Worm (Caenorhabditis elegans): Measurements from ENCODE around the gene C45H4.13.
"Not testable (repeated sequence)": the region's sequence is repeated elsewhere in the genome, so short reads cannot be mapped to it uniquely, and the experiment has no call there.

C45H4.13 gene

DNA sequence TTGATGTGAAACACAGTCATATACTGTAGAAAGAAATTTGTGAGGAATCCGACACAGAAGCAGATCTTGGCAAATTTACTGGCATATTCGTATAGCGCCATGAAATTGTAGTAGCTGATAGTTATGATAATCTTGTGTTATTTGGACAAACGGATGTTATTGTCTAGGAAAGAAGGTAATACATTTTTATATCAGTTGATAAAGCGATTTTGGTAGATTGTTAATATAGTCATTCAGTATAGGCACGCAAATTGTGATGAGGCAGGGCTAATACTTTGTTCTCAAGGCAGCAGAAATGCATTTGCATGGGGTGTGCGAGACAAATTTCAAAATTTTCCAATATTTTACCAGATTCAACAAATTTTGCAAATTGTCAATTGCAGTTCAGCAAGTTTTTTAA, 4.7 kb downstream of the C45H4.13 start, which contains the start of gene str-52:
TSS of gene str-52 (minus strand) at position 101 of the 400 bp plus-strand sequence.
- TF ChIP-seq nhr-28 (tag; optimal IDR thresholded peaks at IDR 0.05) (no peak), nhr-2 (tag; optimal IDR thresholded peaks at IDR 0.05) (no peak), snpc-4 (tag; optimal IDR thresholded peaks at IDR 0.05) (no peak), sem-2 (GFP tag; optimal IDR thresholded peaks at IDR 0.05) (no peak), unc-62 (GFP tag; optimal IDR thresholded peaks at IDR 0.05) (no peak), nhr-237 (tag; optimal IDR thresholded peaks at IDR 0.05) (no peak)

DNA sequence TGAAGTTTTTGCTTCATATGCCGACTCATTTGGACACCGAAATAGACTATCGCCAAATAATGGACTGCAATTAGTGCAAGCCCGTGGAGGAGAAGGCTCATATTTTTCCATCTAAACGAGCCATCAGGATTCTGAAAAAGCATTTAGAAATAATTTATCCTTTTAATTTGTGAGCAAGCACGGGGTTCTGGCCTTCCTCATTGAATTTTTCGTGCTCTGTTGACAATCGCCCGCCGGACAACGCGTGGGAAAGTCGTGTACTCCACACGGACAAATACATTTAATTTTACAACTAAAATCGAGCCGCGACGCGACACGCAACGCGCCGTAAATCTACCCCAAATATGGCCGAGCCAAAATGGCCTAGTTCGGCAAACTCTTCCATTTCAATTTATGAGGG, 6.4 kb downstream of the C45H4.13 start, which contains the start of gene F22F7.12:
TSS of gene F22F7.12 (minus strand) at position 101 of the 400 bp plus-strand sequence.
- not testable (repeated sequence) for TF ChIP-seq lsy-2, snpc-4, mep-1 (tag; optimal IDR thresholded peaks at IDR 0.05)

DNA sequence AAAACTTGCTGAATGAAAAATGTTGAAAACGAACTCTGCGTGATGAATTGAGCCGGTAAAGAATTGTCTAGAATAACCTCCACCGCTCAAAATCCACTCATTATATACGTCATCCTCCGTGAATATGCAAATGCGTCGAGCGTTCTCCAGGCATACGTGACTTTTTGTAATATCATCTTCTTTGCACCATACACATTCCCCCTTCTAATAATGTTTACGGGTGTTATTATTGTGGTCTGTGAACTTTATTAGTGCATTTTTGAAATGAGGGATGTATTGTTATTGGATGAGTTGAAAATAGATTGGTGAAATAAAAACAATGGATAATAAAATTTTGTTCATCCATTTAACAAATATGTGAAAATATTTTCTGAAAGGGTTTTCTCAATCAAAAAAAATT, 10.9 kb downstream of the C45H4.13 start, which contains the start of gene F22F7.7:
TSS of gene F22F7.7 (minus strand) at position 125 of the 400 bp plus-strand sequence.
- no peak for TF ChIP-seq ceh-83 (GFP tag; optimal IDR thresholded peaks at IDR 0.05)
- no peak for TF ChIP-seq pha-4 (tag; optimal IDR thresholded peaks at IDR 0.05)
- TF ChIP-seq elt-1 (tag; optimal IDR thresholded peaks at IDR 0.05; ENCODE audit: borderline replicate concordance, insufficient read depth) = no peak
- TF ChIP-seq lsy-2 (tag; optimal IDR thresholded peaks at IDR 0.05) = no peak
- TF ChIP-seq hlh-1 (tag; optimal IDR thresholded peaks at IDR 0.05) = no peak
- TF ChIP-seq unc-62 (GFP tag; optimal IDR thresholded peaks at IDR 0.05) = no peak
- no peak for TF ChIP-seq nhr-2 (tag; optimal IDR thresholded peaks at IDR 0.05)
- TF ChIP-seq unc-120 (tag; optimal IDR thresholded peaks at IDR 0.05; ENCODE audit: poor library complexity, severe bottlenecking) = no peak
- no peak for TF ChIP-seq unc-39 (tag; optimal IDR thresholded peaks at IDR 0.05)
- TF ChIP-seq mep-1 (tag; optimal IDR thresholded peaks at IDR 0.05) = no peak
- no peak for TF ChIP-seq flh-1 (GFP tag; optimal IDR thresholded peaks at IDR 0.05)
- no peak for TF ChIP-seq sem-2 (GFP tag; optimal IDR thresholded peaks at IDR 0.05)
- TF ChIP-seq M03D4.4 (tag; optimal IDR thresholded peaks at IDR 0.05) = no peak
- no peak for TF ChIP-seq nhr-237 (tag; optimal IDR thresholded peaks at IDR 0.05)
- no peak for TF ChIP-seq mab-5 (tag; optimal IDR thresholded peaks at IDR 0.05)
- no peak for TF ChIP-seq lin-13 (tag; optimal IDR thresholded peaks at IDR 0.05)
- TF ChIP-seq bed-3 (GFP tag; optimal IDR thresholded peaks at IDR 0.05) = no peak
- no peak for TF ChIP-seq lin-32 (GFP tag; optimal IDR thresholded peaks at IDR 0.05)

DNA sequence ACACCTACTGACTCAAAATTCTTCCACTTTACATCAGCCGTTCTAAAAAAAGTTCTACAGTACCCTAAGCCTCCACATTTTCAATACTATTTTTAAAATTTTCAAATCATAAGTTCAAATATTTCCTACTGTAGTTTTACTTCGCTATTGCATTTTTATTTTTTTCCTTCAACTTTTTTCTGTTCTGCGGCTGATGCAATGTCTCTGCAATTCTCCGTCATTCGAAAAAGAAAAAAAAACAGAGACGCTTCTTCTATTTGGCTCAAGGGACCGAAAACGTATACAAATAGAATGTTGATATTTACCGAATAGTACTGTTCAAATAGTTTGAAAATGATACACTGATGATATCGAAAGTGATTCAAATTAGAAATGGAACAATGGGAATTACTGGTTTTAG, 12.5 kb downstream of the C45H4.13 start:
- TF ChIP-seq pha-4 (tag; optimal IDR thresholded peaks at IDR 0.05) = no peak

DNA sequence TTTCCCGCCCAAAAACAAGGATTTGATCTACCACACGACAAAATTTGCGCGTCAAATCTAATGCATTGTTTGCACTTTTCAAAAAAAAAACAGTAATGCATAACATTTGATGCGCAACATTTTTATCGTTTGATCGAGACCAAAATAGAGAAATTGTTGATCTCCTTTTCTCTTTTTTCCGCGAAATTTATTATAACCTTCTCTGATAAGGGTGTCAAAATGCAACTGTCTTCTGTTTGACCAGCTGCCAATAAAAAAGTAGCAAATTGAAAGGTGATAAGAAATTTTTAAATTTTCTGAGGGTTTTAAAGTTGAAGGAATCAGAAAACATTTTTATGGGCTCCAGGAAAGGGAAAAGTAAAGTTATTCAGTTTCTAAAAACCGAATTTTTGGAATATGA, 13.8 kb downstream of the C45H4.13 start:
- TF ChIP-seq unc-120 (tag; optimal IDR thresholded peaks at IDR 0.05; ENCODE audit: poor library complexity, severe bottlenecking) = no peak
- no peak for TF ChIP-seq nhr-237 (tag; optimal IDR thresholded peaks at IDR 0.05)
- TF ChIP-seq mab-5 (tag; optimal IDR thresholded peaks at IDR 0.05) = no peak
- TF ChIP-seq ham-2 (GFP tag; optimal IDR thresholded peaks at IDR 0.05) = no peak
- no peak for TF ChIP-seq hlh-1 (tag; optimal IDR thresholded peaks at IDR 0.05)
- TF ChIP-seq ces-1 (GFP tag; optimal IDR thresholded peaks at IDR 0.05) = no peak
- no peak for TF ChIP-seq sptf-1 (tag; optimal IDR thresholded peaks at IDR 0.05)
- no peak for TF ChIP-seq mep-1 (tag; optimal IDR thresholded peaks at IDR 0.05)
- TF ChIP-seq elt-3 (tag; optimal IDR thresholded peaks at IDR 0.05) = no peak
- TF ChIP-seq lin-13 (tag; optimal IDR thresholded peaks at IDR 0.05) = no peak
- TF ChIP-seq nhr-28 (tag; optimal IDR thresholded peaks at IDR 0.05) = no peak
- TF ChIP-seq ztf-11 (tag; optimal IDR thresholded peaks at IDR 0.05) = no peak
- TF ChIP-seq cnd-1 (tag; optimal IDR thresholded peaks at IDR 0.05) = no peak
- TF ChIP-seq lsy-2 (tag; optimal IDR thresholded peaks at IDR 0.05) = no peak
- no peak for TF ChIP-seq bed-3 (GFP tag; optimal IDR thresholded peaks at IDR 0.05)
- TF ChIP-seq nhr-12 (tag; optimal IDR thresholded peaks at IDR 0.05) = no peak

DNA sequence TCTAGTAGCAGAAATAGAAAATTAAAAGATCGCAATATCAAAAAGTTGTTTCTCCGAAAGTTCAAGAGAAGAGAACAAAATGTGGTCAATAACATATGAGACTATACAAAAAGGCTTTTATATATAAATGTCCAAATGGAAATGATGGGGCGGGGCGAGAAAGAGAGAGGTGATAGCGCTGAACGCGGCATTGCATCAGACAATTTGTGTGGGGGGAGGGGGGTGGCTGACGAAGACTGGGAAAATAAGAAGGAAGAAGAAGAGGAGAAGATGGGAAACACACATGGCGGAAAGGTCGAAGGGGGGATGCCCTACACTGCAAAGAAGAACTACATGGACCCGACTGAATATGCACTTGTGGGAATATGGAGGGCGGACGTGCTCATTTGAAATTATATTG, 15.5 kb downstream of the C45H4.13 start:
- peak; percentile 8 for TF ChIP-seq sptf-1 (tag; optimal IDR thresholded peaks at IDR 0.05)
- peak; percentile 34 for TF ChIP-seq unc-120 (tag; optimal IDR thresholded peaks at IDR 0.05; ENCODE audit: poor library complexity, severe bottlenecking)
- no peak for TF ChIP-seq unc-62 (GFP tag; optimal IDR thresholded peaks at IDR 0.05)
- TF ChIP-seq cnd-1 (tag; optimal IDR thresholded peaks at IDR 0.05) = no peak

DNA sequence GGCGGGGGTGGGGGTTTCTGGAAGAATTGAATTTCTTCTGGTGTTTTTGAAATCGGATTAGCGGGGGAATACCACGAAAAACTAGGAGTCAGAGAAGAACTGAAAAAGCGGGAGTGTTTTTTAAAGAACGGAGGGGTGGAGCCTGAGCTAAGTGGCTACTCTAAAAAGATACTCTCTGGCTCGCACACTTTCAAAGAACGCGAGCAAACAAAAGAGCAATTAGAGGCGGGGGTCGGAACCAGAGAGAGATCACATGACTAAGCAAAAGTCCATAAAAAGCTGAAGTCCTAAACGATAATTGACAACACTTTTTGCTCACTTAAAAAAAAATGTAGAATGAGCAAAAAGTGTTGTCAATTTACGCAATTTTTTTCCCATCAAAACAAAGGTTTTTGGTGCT, 16.4 kb downstream of the C45H4.13 start:
- no peak for TF ChIP-seq zip-8 (tag; optimal IDR thresholded peaks at IDR 0.05)
- TF ChIP-seq flh-1 (GFP tag; optimal IDR thresholded peaks at IDR 0.05) = no peak
- TF ChIP-seq unc-39 (tag; optimal IDR thresholded peaks at IDR 0.05) = no peak
- no peak for TF ChIP-seq ceh-83 (GFP tag; optimal IDR thresholded peaks at IDR 0.05)
- no peak for TF ChIP-seq sem-2 (GFP tag; optimal IDR thresholded peaks at IDR 0.05)
- no peak for TF ChIP-seq blmp-1 (tag; optimal IDR thresholded peaks at IDR 0.05)
- no peak for TF ChIP-seq nhr-76 (tag; optimal IDR thresholded peaks at IDR 0.05)
- no peak for TF ChIP-seq hlh-1 (tag; optimal IDR thresholded peaks at IDR 0.05)
- no peak for TF ChIP-seq pha-4 (tag; optimal IDR thresholded peaks at IDR 0.05)
- TF ChIP-seq mls-2 (tag; optimal IDR thresholded peaks at IDR 0.05) = no peak
- TF ChIP-seq elt-3 (tag; optimal IDR thresholded peaks at IDR 0.05) = no peak
- TF ChIP-seq lin-13 (tag; optimal IDR thresholded peaks at IDR 0.05) = no peak
- no peak for TF ChIP-seq nhr-12 (tag; optimal IDR thresholded peaks at IDR 0.05)
- TF ChIP-seq ces-1 (GFP tag; optimal IDR thresholded peaks at IDR 0.05) = no peak
- no peak for TF ChIP-seq lsy-2 (tag; optimal IDR thresholded peaks at IDR 0.05)
- TF ChIP-seq ceh-39 (tag; optimal IDR thresholded peaks at IDR 0.05) = no peak
- TF ChIP-seq nhr-28 (tag; optimal IDR thresholded peaks at IDR 0.05) = no peak
- no peak for TF ChIP-seq bed-3 (GFP tag; optimal IDR thresholded peaks at IDR 0.05)
- no peak for TF ChIP-seq sptf-1 (tag; optimal IDR thresholded peaks at IDR 0.05)

Data from whole organism, mixed stage, embryonic.